Worm (Caenorhabditis elegans) whole organism, L2 larva: ENCODE data around the gene comt-3.
A peak's percentile ranks its signal among the peaks of the same experiment; 100 is the strongest.

Experiments
- R02D3.7 ChIP-seq: fragments of 150-350 bp; optimal IDR thresholded peaks from 2 replicates; lab custom pipeline; 2014; ENCODE audit warnings: missing biosample characterization, missing genetic modification characterization
- aly-2 ChIP-seq: fragments of 150-350 bp; optimal IDR thresholded peaks from 2 replicates; lab custom pipeline; 2014; ENCODE audit warnings: missing biosample characterization, missing genetic modification characterization
- ama-1 ChIP-seq: fragments of 150-350 bp; optimal IDR thresholded peaks from 2 replicates; lab custom pipeline; 2018; ENCODE audit warnings: inconsistent platforms
- blmp-1 ChIP-seq: sonication (generic microtip); optimal IDR thresholded peaks from 2 replicates; lab custom pipeline; 2017; ENCODE audit warnings: missing genetic modification characterization, mild to moderate bottlenecking, missing compliant biosample characterization, antibody characterized with exemption, moderate library complexity; ENCODE audit not compliant: insufficient read depth
- ceh-16 ChIP-seq: fragments of 150-350 bp; optimal IDR thresholded peaks from 2 replicates; lab custom pipeline; 2014; ENCODE audit warnings: missing biosample characterization, missing genetic modification characterization
- ceh-82 ChIP-seq: fragments of 150-350 bp; optimal IDR thresholded peaks from 2 replicates; lab custom pipeline; 2014; ENCODE audit warnings: missing biosample characterization, missing genetic modification characterization
- crh-2 ChIP-seq: sonication (generic microtip); optimal IDR thresholded peaks from 2 replicates; lab custom pipeline; 2017; ENCODE audit warnings: missing biosample characterization, missing genetic modification characterization
- fos-1 ChIP-seq: fragments of 150-350 bp; optimal IDR thresholded peaks from 2 replicates; lab custom pipeline; 2014; ENCODE audit warnings: missing biosample characterization, missing genetic modification characterization
- gmeb-1 ChIP-seq: fragments of 150-350 bp; optimal IDR thresholded peaks from 2 replicates; lab custom pipeline; 2014; ENCODE audit warnings: missing biosample characterization, missing genetic modification characterization
- lin-11 ChIP-seq: fragments of 150-350 bp; sonication (generic microtip); optimal IDR thresholded peaks from 2 replicates; lab custom pipeline; 2014; ENCODE audit warnings: missing biosample characterization, missing genetic modification characterization, inconsistent platforms, mixed read lengths
- lin-13 ChIP-seq: fragments of 150-350 bp; optimal IDR thresholded peaks from 2 replicates; lab custom pipeline; 2014; ENCODE audit warnings: missing biosample characterization, missing genetic modification reagents, missing genetic modification characterization
- lin-39 ChIP-seq: fragments of 150-350 bp; optimal IDR thresholded peaks from 2 replicates; lab custom pipeline; 2014; ENCODE audit warnings: missing biosample characterization, missing genetic modification reagents, missing genetic modification characterization
- lsy-2 ChIP-seq, 2 experiments: fragments of 150-350 bp in 1 of 2; sonication (generic microtip) in 1 of 2; optimal IDR thresholded peaks; 2 replicates each; lab custom pipeline; 2014 to 2017; ENCODE audit warnings: missing biosample characterization in 2 of 2, missing genetic modification characterization in 2 of 2
- mbf-1 ChIP-seq: sonication (generic microtip); optimal IDR thresholded peaks from 2 replicates; lab custom pipeline; 2017; ENCODE audit warnings: missing biosample characterization, missing genetic modification characterization
- mdl-1 ChIP-seq, 2 experiments: fragments of 150-350 bp in 1 of 2; sonication (generic microtip) in 1 of 2; optimal IDR thresholded peaks; 2 replicates each; lab custom pipeline; 2017; ENCODE audit warnings: missing biosample characterization in 2 of 2, missing genetic modification characterization in 2 of 2
- nhr-10 ChIP-seq: sonication (generic microtip); optimal IDR thresholded peaks from 2 replicates; lab custom pipeline; 2017; ENCODE audit warnings: missing biosample characterization, missing genetic modification characterization
- nhr-11 ChIP-seq: fragments of 150-350 bp; optimal IDR thresholded peaks from 2 replicates; lab custom pipeline; 2014; ENCODE audit warnings: missing biosample characterization, missing genetic modification characterization
- nhr-129 ChIP-seq: fragments of 150-350 bp; optimal IDR thresholded peaks from 2 replicates; lab custom pipeline; 2014; ENCODE audit warnings: missing biosample characterization, missing genetic modification characterization
- nhr-23 ChIP-seq: fragments of 150-350 bp; optimal IDR thresholded peaks from 2 replicates; lab custom pipeline; 2014; ENCODE audit warnings: missing biosample characterization, missing genetic modification reagents, missing genetic modification characterization
- nhr-237 ChIP-seq: fragments of 150-350 bp; optimal IDR thresholded peaks from 2 replicates; lab custom pipeline; 2014; ENCODE audit warnings: missing biosample characterization, missing genetic modification characterization
- nhr-25 ChIP-seq: fragments of 150-350 bp; sonication (generic microtip); optimal IDR thresholded peaks from 3 replicates; lab custom pipeline; 2014; ENCODE audit warnings: missing biosample characterization, missing genetic modification characterization
- nhr-6 ChIP-seq: fragments of 150-350 bp; optimal IDR thresholded peaks from 2 replicates; lab custom pipeline; 2014; ENCODE audit warnings: missing biosample characterization, missing genetic modification characterization
- peb-1 ChIP-seq: fragments of 150-350 bp; optimal IDR thresholded peaks from 2 replicates; lab custom pipeline; 2014; ENCODE audit warnings: missing biosample characterization, missing genetic modification characterization
- sem-4 ChIP-seq: fragments of 150-350 bp; optimal IDR thresholded peaks from 2 replicates; lab custom pipeline; 2014; ENCODE audit warnings: missing biosample characterization, missing genetic modification reagents, missing genetic modification characterization
- skn-1 ChIP-seq: sonication (generic microtip); optimal IDR thresholded peaks from 2 replicates; lab custom pipeline; 2017; ENCODE audit warnings: missing biosample characterization, missing genetic modification characterization
- sma-3 ChIP-seq: sonication (generic microtip); optimal IDR thresholded peaks from 2 replicates; lab custom pipeline; 2016; ENCODE audit warnings: missing genetic modification reagents, missing genetic modification characterization, missing compliant biosample characterization
- sma-9 ChIP-seq, 2 experiments: fragments of 150-350 bp in 1 of 2; sonication (generic microtip) in 1 of 2; optimal IDR thresholded peaks; 2 replicates each; lab custom pipeline; 2014 to 2016; ENCODE audit warnings: missing genetic modification characterization in 2 of 2, mild to moderate bottlenecking in 1 of 2, missing biosample characterization in 1 of 2, missing compliant biosample characterization in 1 of 2, missing genetic modification reagents in 1 of 2, moderate library complexity in 1 of 2
- snpc-4 ChIP-seq: fragments of 150-350 bp; optimal IDR thresholded peaks from 2 replicates; lab custom pipeline; 2014; ENCODE audit warnings: missing biosample characterization, missing genetic modification characterization
- unc-39 ChIP-seq: fragments of 150-350 bp; optimal IDR thresholded peaks from 2 replicates; lab custom pipeline; 2014; ENCODE audit warnings: missing biosample characterization, missing genetic modification characterization
- ztf-1 ChIP-seq: fragments of 200-800 bp; sonication (Bioruptor generic); conservative IDR thresholded peaks from 2 replicates; pipeline ENCODE4 v1.3.6; 2022; ENCODE audit warnings: missing genetic modification characterization, missing compliant biosample characterization
- ztf-4 ChIP-seq: fragments of 150-350 bp; optimal IDR thresholded peaks from 2 replicates; lab custom pipeline; 2014; ENCODE audit warnings: missing biosample characterization, missing genetic modification characterization

comt-3 gene

DNA sequence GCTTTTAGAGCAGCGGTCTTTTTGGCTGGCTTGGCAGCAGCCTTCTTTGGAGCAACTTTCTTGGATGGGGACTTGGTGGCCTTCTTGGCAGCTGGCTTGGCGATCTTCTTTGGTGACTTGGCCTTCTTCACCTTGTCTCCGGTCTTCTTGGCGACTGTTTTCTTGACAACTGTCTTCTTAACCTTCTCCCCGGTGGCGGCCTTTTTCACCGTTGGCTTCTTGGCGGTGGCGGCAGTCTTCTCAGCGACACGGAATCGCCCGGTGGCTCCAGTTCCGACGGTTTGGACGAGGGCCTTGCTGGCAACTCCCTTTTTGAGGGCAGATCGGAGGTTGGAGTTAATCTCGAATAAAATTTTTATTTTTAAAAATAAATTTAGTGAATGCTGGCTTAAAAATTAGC, 26.7 kb upstream of the comt-3 start:
- TF ChIP-seq nhr-129 (tag; lab: Kevin White, UChicago): no peak
- no peak for TF ChIP-seq lin-39 (tag; lab: Kevin White, UChicago)
- no peak for TF ChIP-seq nhr-25 (tag; lab: Kevin White, UChicago)
- no peak for TF ChIP-seq crh-2 (tag; lab: Kevin White, UChicago)
- no peak for TF ChIP-seq snpc-4 (tag; lab: Kevin White, UChicago)
- no peak for TF ChIP-seq gmeb-1
- no peak for TF ChIP-seq unc-39 (tag; lab: Kevin White, UChicago)
- TF ChIP-seq sma-3 (GFP tag; lab: Kevin White, UChicago): no peak
- TF ChIP-seq mbf-1 (tag; lab: Kevin White, UChicago): no peak

DNA sequence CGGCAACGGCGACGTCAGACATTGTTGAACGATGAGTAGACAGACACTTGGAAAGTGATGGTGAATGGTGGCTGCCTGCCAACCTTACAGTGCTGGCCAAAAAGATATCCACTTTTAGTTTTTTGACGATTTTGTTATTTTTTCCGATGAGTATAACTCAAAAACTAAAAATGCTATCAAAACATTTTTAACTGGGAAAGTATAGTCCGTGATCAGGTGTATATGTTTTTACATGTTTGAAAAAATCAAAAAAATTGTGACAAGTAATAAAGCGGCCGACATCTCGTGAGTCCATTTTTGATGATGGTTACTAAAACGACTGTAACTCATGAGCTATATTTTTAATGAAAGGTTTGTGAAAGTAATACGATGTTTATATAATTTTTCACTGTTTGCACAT, 25.9 kb upstream of the comt-3 start, which contains the start of gene hil-6:
TSS of gene hil-6 (minus strand) at position 101 of the 400 bp plus-strand sequence.
- TF ChIP-seq lin-13 (no peak), sem-4 (tag; lab: Kevin White, UChicago) (no peak), nhr-23 (tag; lab: Kevin White, UChicago) (no peak)
- TF ChIP-seq, all 48 proteins: peak for 0

DNA sequence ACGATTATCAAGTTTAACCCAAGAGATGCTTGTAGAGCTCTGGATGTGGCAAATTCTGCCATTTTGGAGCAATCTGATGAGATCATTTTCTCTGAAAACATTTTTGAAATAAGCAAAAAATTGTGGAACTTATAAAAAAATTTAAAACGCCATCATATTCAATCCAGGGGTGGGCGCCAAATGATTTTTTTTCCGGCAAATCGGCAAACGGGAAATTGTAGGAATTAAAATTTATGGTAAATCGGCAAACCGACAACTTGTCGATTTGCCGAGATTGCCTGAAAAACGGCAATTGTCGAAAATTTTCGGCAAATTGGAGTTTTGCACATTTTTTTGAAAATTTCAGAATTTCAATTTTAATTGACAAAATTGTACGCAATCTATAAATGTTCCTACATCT, 21.8 kb upstream of the comt-3 start, which contains the start of gene srab-23:
TSS of gene srab-23 (minus strand) at position 101 of the 400 bp plus-strand sequence.
- TF ChIP-seq ama-1 (lab: Kevin White, UChicago) (no peak), blmp-1 (tag; lab: Kevin White, UChicago) (no peak), nhr-10 (tag; lab: Kevin White, UChicago) (no peak), aly-2 (tag; lab: Kevin White, UChicago) (no peak), snpc-4 (tag; lab: Kevin White, UChicago) (no peak), sma-9 (GFP tag; optimal IDR thresholded peaks at IDR 0.05; lab: Kevin White, UChicago) (no peak), sma-9 (tag; optimal IDR thresholded peaks at IDR 0.05; lab: Kevin White, UChicago) (no peak), nhr-6 (tag; lab: Kevin White, UChicago) (no peak), sma-3 (GFP tag; lab: Kevin White, UChicago) (no peak), mdl-1 (tag; optimal IDR thresholded peaks at IDR 0.05; lab: Kevin White, UChicago) (no peak), peb-1 (tag; lab: Kevin White, UChicago) (no peak), ceh-82 (tag; lab: Kevin White, UChicago) (no peak)

ce11 chrV:2045956-2046355, 11.4 kb upstream of the comt-3 start, which contains the start of gene Y40B10A.5:
Y40B10A.5 (minus strand) TSS chrV:2046056.
- TF ChIP-seq nhr-237: no peak
- TF ChIP-seq ztf-1 (GFP tag; lab: Robert Waterston, UW): no peak
- no peak for TF ChIP-seq R02D3.7 (tag; lab: Kevin White, UChicago)

DNA sequence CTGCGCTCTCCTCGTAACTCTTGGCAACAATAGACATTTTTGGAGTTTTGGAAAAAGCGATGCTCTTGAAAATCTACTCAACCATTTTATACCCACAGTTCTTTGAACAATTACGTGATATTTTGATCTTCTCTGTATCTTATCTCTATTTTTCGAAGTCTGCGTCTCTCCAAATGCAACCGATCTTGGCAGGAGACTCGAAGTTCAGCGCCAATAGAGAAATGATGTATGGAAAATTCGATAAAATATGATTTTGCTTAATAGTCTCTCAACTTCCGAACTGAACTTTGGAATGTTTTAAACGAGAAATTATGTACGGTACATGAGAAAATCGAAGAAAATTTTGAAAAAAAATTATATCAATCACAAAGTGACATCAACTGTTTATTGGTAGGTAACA, 7.2 kb upstream of the comt-3 start, which contains the start of gene comt-4:
TSS of gene comt-4 (minus strand) at position 50 of the 400 bp plus-strand sequence.
- TF ChIP-seq lsy-2 (tag; optimal IDR thresholded peaks at IDR 0.05; lab: Kevin White, UChicago): no peak
- no peak for TF ChIP-seq nhr-11 (tag; lab: Kevin White, UChicago)
- TF ChIP-seq ztf-4 (tag; lab: Kevin White, UChicago): no peak
- no peak for TF ChIP-seq ceh-16 (tag; lab: Kevin White, UChicago)
- TF ChIP-seq ceh-82 (tag; lab: Kevin White, UChicago): no peak
- no peak for TF ChIP-seq mbf-1 (tag; lab: Kevin White, UChicago)
- no peak for TF ChIP-seq ztf-1 (GFP tag; lab: Robert Waterston, UW)
- no peak for TF ChIP-seq snpc-4 (tag; lab: Kevin White, UChicago)
- TF ChIP-seq sma-9 (GFP tag; optimal IDR thresholded peaks at IDR 0.05; lab: Kevin White, UChicago): peak; percentile 71
- TF ChIP-seq sma-9 (tag; optimal IDR thresholded peaks at IDR 0.05; lab: Kevin White, UChicago): no peak
- TF ChIP-seq mdl-1 (tag; optimal IDR thresholded peaks at IDR 0.05; lab: Kevin White, UChicago): no peak
- TF ChIP-seq lin-39 (tag; lab: Kevin White, UChicago): no peak
- no peak for TF ChIP-seq skn-1 (tag; lab: Kevin White, UChicago)
- no peak for TF ChIP-seq nhr-25 (tag; lab: Kevin White, UChicago)
- TF ChIP-seq lin-13: no peak
- TF ChIP-seq nhr-237: no peak
- peak; percentile 4 for TF ChIP-seq fos-1 (tag; lab: Kevin White, UChicago)
- TF ChIP-seq lin-11: no peak
